Worm (Caenorhabditis elegans) whole organism, young adult: ENCODE results near the gene tub-1.
A peak's percentile ranks its signal among the peaks of the same experiment; 100 is the strongest.

Experiments used
- B0336.3 ChIP-seq: fragments of 200-800 bp; sonication (Bioruptor generic); IDR thresholded peaks from 2 replicates; pipeline ENCODE4 v1.3.6; 2022; ENCODE audit warnings: missing genetic modification characterization, missing compliant biosample characterization
- D2030.7 ChIP-seq: fragments of 200-800 bp; sonication (Bioruptor generic); IDR thresholded peaks from 2 replicates; pipeline ENCODE4 v1.3.6; 2022; ENCODE audit warnings: missing genetic modification reagents, missing genetic modification characterization, missing compliant biosample characterization
- F37B4.10 ChIP-seq: fragments of 200-800 bp; sonication (Bioruptor generic); IDR thresholded peaks from 2 replicates; pipeline ENCODE4 v1.3.6; 2022; ENCODE audit warnings: missing genetic modification characterization, missing compliant biosample characterization
- F39B2.1 ChIP-seq: fragments of 200-800 bp; sonication (Bioruptor generic); IDR thresholded peaks from 2 replicates; pipeline ENCODE4 v1.3.6; 2022; ENCODE audit warnings: missing genetic modification reagents, missing genetic modification characterization, missing compliant biosample characterization
- K12H6.12 ChIP-seq: fragments of 200-800 bp; sonication (Bioruptor generic); optimal IDR thresholded peaks from 2 replicates; lab custom pipeline; 2018; ENCODE audit warnings: mild to moderate bottlenecking, missing genetic modification characterization, missing compliant biosample characterization
- Y79H2A.3 ChIP-seq: fragments of 200-800 bp; sonication (Bioruptor generic); conservative IDR thresholded peaks from 2 replicates; pipeline ENCODE4 v1.3.6; 2022; ENCODE audit warnings: missing genetic modification reagents, missing genetic modification characterization, missing compliant biosample characterization
- aptf-2 ChIP-seq: fragments of 200-800 bp; sonication (Bioruptor generic); conservative IDR thresholded peaks from 2 replicates; pipeline ENCODE4 v1.3.6; 2022; ENCODE audit warnings: missing genetic modification reagents, missing genetic modification characterization, missing compliant biosample characterization
- bed-2 ChIP-seq: fragments of 200-800 bp; sonication (Bioruptor generic); IDR thresholded peaks from 2 replicates; pipeline ENCODE4 v1.3.6; 2022; ENCODE audit warnings: missing genetic modification reagents, missing genetic modification characterization, missing compliant biosample characterization
- cebp-1 ChIP-seq, 2 experiments: fragments of 200-800 bp in 1 of 2; sonication (Bioruptor generic) in 1 of 2; sonication (generic microtip) in 1 of 2; IDR thresholded peaks in 1 of 2; optimal IDR thresholded peaks in 1 of 2; 2 replicates each; pipeline versions ENCODE4 v1.3.6 to Lab custom; 2017 to 2022; ENCODE audit warnings: missing compliant biosample characterization in 2 of 2, missing genetic modification characterization in 2 of 2, mild to moderate bottlenecking in 1 of 2, missing genetic modification reagents in 1 of 2, moderate library complexity in 1 of 2
- ceh-100 ChIP-seq: fragments of 200-800 bp; sonication (Bioruptor generic); IDR thresholded peaks from 2 replicates; pipeline ENCODE4 v1.3.6; 2022; ENCODE audit warnings: missing genetic modification reagents, missing genetic modification characterization, missing compliant biosample characterization
- ceh-27 ChIP-seq: fragments of 200-800 bp; sonication (Bioruptor generic); optimal IDR thresholded peaks from 2 replicates; lab custom pipeline; 2018; ENCODE audit warnings: mild to moderate bottlenecking, missing genetic modification characterization, moderate library complexity, missing compliant biosample characterization
- ceh-79 ChIP-seq: sonication (generic microtip); optimal IDR thresholded peaks from 2 replicates; lab custom pipeline; 2017; ENCODE audit warnings: mild to moderate bottlenecking, missing genetic modification characterization, missing compliant biosample characterization
- dpl-1 ChIP-seq: fragments of 150-350 bp; optimal IDR thresholded peaks from 2 replicates; lab custom pipeline; 2014; ENCODE audit warnings: missing biosample characterization, missing genetic modification reagents, missing genetic modification characterization
- egl-18 ChIP-seq: fragments of 200-800 bp; sonication (Bioruptor generic); IDR thresholded peaks from 2 replicates; pipeline ENCODE4 v1.3.6; 2022; ENCODE audit warnings: missing genetic modification reagents, missing genetic modification characterization, missing compliant biosample characterization
- hlh-26 ChIP-seq: fragments of 200-800 bp; sonication (Bioruptor generic); conservative IDR thresholded peaks from 2 replicates; pipeline ENCODE4 v1.3.6; 2022; ENCODE audit warnings: missing genetic modification reagents, missing genetic modification characterization, missing compliant biosample characterization
- hmg-1.2 ChIP-seq: fragments of 200-800 bp; sonication (Bioruptor generic); IDR thresholded peaks from 2 replicates; pipeline ENCODE4 v1.3.6; 2022; ENCODE audit warnings: missing genetic modification reagents, missing genetic modification characterization, missing compliant biosample characterization
- let-607 ChIP-seq, 2 experiments: fragments of 200-800 bp in 1 of 2; sonication (Bioruptor generic) in 1 of 2; sonication (generic microtip) in 1 of 2; optimal IDR thresholded peaks; 2 replicates each; lab custom pipeline; 2016 to 2018; ENCODE audit warnings: mild to moderate bottlenecking in 2 of 2, missing compliant biosample characterization in 2 of 2, missing genetic modification characterization in 2 of 2, moderate library complexity in 2 of 2, missing genotype in 1 of 2
- madf-8 ChIP-seq: fragments of 200-800 bp; sonication (Bioruptor generic); conservative IDR thresholded peaks from 2 replicates; pipeline ENCODE4 v1.3.6; 2022; ENCODE audit warnings: missing genetic modification reagents, missing genetic modification characterization, missing compliant biosample characterization
- mcd-1 ChIP-seq: fragments of 200-800 bp; sonication (Bioruptor generic); IDR thresholded peaks from 2 replicates; pipeline ENCODE4 v1.3.6; 2022; ENCODE audit warnings: missing genetic modification reagents, missing genetic modification characterization, missing compliant biosample characterization
- mes-4 ChIP-seq: sonication (generic microtip); optimal IDR thresholded peaks from 2 replicates; lab custom pipeline; 2016; ENCODE audit warnings: missing genotype, missing genetic modification characterization, missing compliant biosample characterization
- mxl-1 ChIP-seq: sonication (generic microtip); optimal IDR thresholded peaks from 2 replicates; lab custom pipeline; 2016; ENCODE audit warnings: missing genetic modification characterization, missing compliant biosample characterization
- nfya-1 ChIP-seq: sonication (generic microtip); optimal IDR thresholded peaks from 2 replicates; lab custom pipeline; 2017; ENCODE audit warnings: antibody characterized with exemption, missing compliant biosample characterization, missing genetic modification characterization, borderline replicate concordance; ENCODE audit not compliant: insufficient read depth
- nfyb-1 ChIP-seq: fragments of 200-800 bp; sonication (Bioruptor generic); IDR thresholded peaks from 2 replicates; pipeline ENCODE4 v1.3.6; 2022; ENCODE audit warnings: missing genetic modification reagents, missing genetic modification characterization, missing compliant biosample characterization
- nhr-120 ChIP-seq: fragments of 200-800 bp; sonication (Bioruptor generic); IDR thresholded peaks from 2 replicates; pipeline ENCODE4 v1.3.6; 2022; ENCODE audit warnings: missing genetic modification characterization, missing compliant biosample characterization
- nhr-80 ChIP-seq: sonication (generic microtip); optimal IDR thresholded peaks from 2 replicates; lab custom pipeline; 2016; ENCODE audit warnings: missing genetic modification characterization, missing compliant biosample characterization
- repo-1 ChIP-seq: sonication (generic microtip); optimal IDR thresholded peaks from 2 replicates; lab custom pipeline; 2017; ENCODE audit warnings: mild to moderate bottlenecking, missing genetic modification characterization, missing compliant biosample characterization
- snpc-3.4 ChIP-seq: sonication (generic microtip); optimal IDR thresholded peaks from 2 replicates; lab custom pipeline; 2017; ENCODE audit warnings: missing genetic modification characterization, mild to moderate bottlenecking, missing compliant biosample characterization, antibody characterized with exemption, moderate library complexity, missing genotype, missing genetic modification reagents
- somi-1 ChIP-seq: fragments of 200-800 bp; sonication (Bioruptor generic); optimal IDR thresholded peaks from 2 replicates; lab custom pipeline; 2018; ENCODE audit warnings: mild to moderate bottlenecking, missing genetic modification characterization, missing compliant biosample characterization
- sptf-2 ChIP-seq: fragments of 200-800 bp; sonication (Bioruptor generic); optimal IDR thresholded peaks from 2 replicates; lab custom pipeline; 2018; ENCODE audit warnings: mild to moderate bottlenecking, missing genetic modification characterization, missing compliant biosample characterization
- tbp1 ChIP-seq: fragments of 200-800 bp; sonication (Bioruptor generic); optimal IDR thresholded peaks from 2 replicates; lab custom pipeline; 2018; ENCODE audit warnings: mild to moderate bottlenecking, missing genetic modification characterization, missing compliant biosample characterization
- tlf-1 ChIP-seq: fragments of 200-800 bp; sonication (Bioruptor generic); optimal IDR thresholded peaks from 2 replicates; lab custom pipeline; 2018; ENCODE audit warnings: mild to moderate bottlenecking, missing genetic modification characterization, missing compliant biosample characterization
- unc-130 ChIP-seq: sonication (generic microtip); optimal IDR thresholded peaks from 2 replicates; lab custom pipeline; 2016; ENCODE audit warnings: missing genetic modification reagents, missing genetic modification characterization, missing compliant biosample characterization
- zfh-2 ChIP-seq: fragments of 200-800 bp; sonication (Bioruptor generic); conservative IDR thresholded peaks from 2 replicates; pipeline ENCODE4 v1.3.6; 2022; ENCODE audit warnings: missing genetic modification reagents, missing genetic modification characterization, missing compliant biosample characterization
- ztf-18 ChIP-seq: sonication (generic microtip); optimal IDR thresholded peaks from 2 replicates; lab custom pipeline; 2016; ENCODE audit warnings: missing genotype, mild to moderate bottlenecking, missing genetic modification characterization, missing compliant biosample characterization
- ztf-26 ChIP-seq: sonication (generic microtip); optimal IDR thresholded peaks from 2 replicates; lab custom pipeline; 2017; ENCODE audit warnings: missing genetic modification characterization, missing compliant biosample characterization
- ztf-3 ChIP-seq: fragments of 200-800 bp; sonication (Bioruptor generic); optimal IDR thresholded peaks from 2 replicates; lab custom pipeline; 2018; ENCODE audit warnings: mild to moderate bottlenecking, missing genetic modification characterization, missing compliant biosample characterization

tub-1 gene

ce11 chrII:8126617-8127016, 30.1 kb downstream of the tub-1 start:
- no peak for TF ChIP-seq dpl-1 (GFP tag; lab: Kevin White, UChicago)

ce11 chrII:8126132-8126531, 30.6 kb downstream of the tub-1 start:
- TF ChIP-seq ztf-26 (tag; lab: Kevin White, UChicago) (no peak), nfya-1 (tag; lab: Kevin White, UChicago) (no peak), nfyb-1 (0 out of 2 replicates have a peak, but pooled peaks have one; percentile 13), mxl-1 (no peak), F39B2.1 (GFP tag; lab: Robert Waterston, UW) (no peak), nhr-80 (peak; percentile 4), unc-130 (no peak), tbp1 (GFP tag; lab: Kevin White, UChicago) (peak; percentile 24), sptf-2 (no peak), K12H6.12 (peak; percentile 27), let-607 (tag; optimal IDR thresholded peaks at IDR 0.05; lab: Kevin White, UChicago) (peak; percentile 4 to 17), cebp-1 (GFP tag; IDR thresholded peaks at IDR 0.05; lab: Robert Waterston, UW) (no peak), cebp-1 (tag; optimal IDR thresholded peaks at IDR 0.05; lab: Kevin White, UChicago) (peak; percentile 57), mes-4 (tag; lab: Kevin White, UChicago) (no peak), ztf-3 (GFP tag; lab: Kevin White, UChicago) (no peak), ztf-18 (tag; lab: Kevin White, UChicago) (peak; percentile 8), somi-1 (GFP tag; lab: Kevin White, UChicago) (no peak), hmg-1.2 (peak; percentile 61; the same call in 1 of the 2 replicates), ceh-27 (peak; percentile 21), dpl-1 (GFP tag; lab: Kevin White, UChicago) (no peak), ceh-100 (peak; percentile 37; the same call in 1 of the 2 replicates), mcd-1 (GFP tag; lab: Robert Waterston, UW) (peak; percentile 23; the same call in 1 of the 2 replicates), zfh-2 (GFP tag; lab: Robert Waterston, UW) (peak; percentile 83), repo-1 (tag; lab: Kevin White, UChicago) (no peak)

DNA sequence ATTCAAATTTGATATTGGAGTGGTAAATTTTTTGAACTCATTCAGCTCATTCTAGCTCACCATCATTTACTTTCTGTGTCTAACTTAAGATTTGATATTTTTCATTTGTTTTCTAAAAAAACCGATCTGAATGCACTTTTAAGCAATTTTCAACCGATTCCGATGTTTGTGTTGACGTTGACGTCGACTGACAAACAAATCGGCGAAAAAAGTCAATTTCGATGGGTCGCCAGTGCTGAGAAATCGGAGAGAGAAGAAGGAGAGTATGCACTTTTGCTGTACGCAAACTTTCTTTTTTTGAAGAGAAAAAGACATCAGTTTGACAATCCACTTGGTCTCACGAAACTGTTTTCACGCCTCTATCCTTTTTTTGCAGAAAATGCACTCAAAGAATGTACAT, 31.3 kb downstream of the tub-1 start:
- TF ChIP-seq tlf-1 (GFP tag; lab: Kevin White, UChicago) = no peak
- TF ChIP-seq nfyb-1 = no peak
- TF ChIP-seq nhr-120 (GFP tag; lab: Robert Waterston, UW) = no peak
- no peak for TF ChIP-seq D2030.7 (GFP tag; lab: Robert Waterston, UW)
- TF ChIP-seq dpl-1 (GFP tag; lab: Kevin White, UChicago) = no peak
- TF ChIP-seq B0336.3 (GFP tag; lab: Robert Waterston, UW) = no peak
- TF ChIP-seq F37B4.10 (GFP tag; lab: Robert Waterston, UW) = no peak
- TF ChIP-seq K12H6.12 = no peak
- TF ChIP-seq hlh-26 = no peak
- TF ChIP-seq ztf-3 (GFP tag; lab: Kevin White, UChicago) = no peak
- no peak for TF ChIP-seq egl-18 (GFP tag; lab: Robert Waterston, UW)
- TF ChIP-seq sptf-2 = no peak
- no peak for TF ChIP-seq madf-8 (GFP tag; lab: Robert Waterston, UW)
- no peak for TF ChIP-seq ceh-79
- TF ChIP-seq bed-2 (GFP tag; lab: Robert Waterston, UW) = no peak
- no peak for TF ChIP-seq aptf-2
- TF ChIP-seq Y79H2A.3 (GFP tag; lab: Robert Waterston, UW) = no peak
- TF ChIP-seq snpc-3.4 (tag; lab: Kevin White, UChicago) = no peak
